Worm (Caenorhabditis elegans): Measurements from ENCODE around the gene C06H5.13.
"Not testable (repeated sequence)": the region's sequence is repeated elsewhere in the genome, so short reads cannot be mapped to it uniquely, and the experiment has no call there.

The C06H5.13 gene

DNA sequence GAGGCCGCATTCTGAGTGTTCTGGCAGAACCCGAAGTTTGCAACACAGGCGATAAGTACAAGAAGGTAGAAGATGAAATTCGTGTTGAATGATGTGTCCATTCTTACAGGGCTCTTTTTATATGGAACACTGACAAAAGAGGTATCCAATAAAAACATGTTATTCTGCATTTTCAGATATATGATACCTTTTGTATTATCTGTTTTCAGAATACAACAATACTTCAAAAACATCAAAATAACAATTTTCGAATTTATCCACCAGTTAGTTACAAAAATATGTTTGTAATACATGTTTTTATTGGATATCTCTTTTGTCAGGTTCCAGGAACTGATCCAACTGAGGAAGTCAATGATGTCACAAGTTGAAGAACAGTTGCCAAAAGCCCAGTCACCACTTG lies at the start of gene C06H5.13:
Gene C06H5.13, minus strand, starts transcription at position 101 of the 400 bp plus-strand sequence.
- not testable (repeated sequence) for TF ChIP-seq ceh-16, nhr-25, elt-2 (tag; optimal IDR thresholded peaks at IDR 0.05)

DNA sequence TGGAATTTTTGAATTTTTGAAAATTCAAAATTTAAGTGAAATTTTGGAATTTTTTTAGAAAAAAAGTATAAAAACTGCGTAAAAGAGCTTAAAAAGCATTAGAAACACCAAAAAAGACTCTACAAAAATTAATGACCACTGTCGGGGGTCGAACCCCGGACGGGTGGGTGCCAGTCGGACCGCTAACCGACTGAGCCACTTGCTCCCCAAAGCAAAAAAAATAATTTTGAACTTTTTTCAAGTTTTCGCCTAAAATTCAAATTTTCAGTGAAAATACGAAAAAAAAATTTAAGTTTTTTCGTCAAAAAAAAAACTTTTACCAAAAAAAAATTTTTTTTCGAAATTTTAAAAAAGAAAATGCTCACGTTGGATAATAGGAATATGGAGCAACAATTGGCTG lies 49.7 kb upstream of the C06H5.13 start:
- TF ChIP-seq fkh-10 (GFP tag; optimal IDR thresholded peaks at IDR 0.05) (no peak), mml-1 (tag; optimal IDR thresholded peaks at IDR 0.05) (no peak), ZK546.5 (tag; optimal IDR thresholded peaks at IDR 0.05) (no peak), sea-2 (GFP tag; optimal IDR thresholded peaks at IDR 0.05) (no peak), mdl-1 (tag; optimal IDR thresholded peaks at IDR 0.05) (no peak), nfya-1 (tag; optimal IDR thresholded peaks at IDR 0.05; ENCODE audit: insufficient read depth) (no peak), lin-39 (tag; optimal IDR thresholded peaks at IDR 0.05) (no peak), fkh-2 (tag; optimal IDR thresholded peaks at IDR 0.05) (no peak), tbx-2 (tag; optimal IDR thresholded peaks at IDR 0.05) (no peak), ceh-9 (tag; optimal IDR thresholded peaks at IDR 0.05) (no peak), daf-12 (tag; optimal IDR thresholded peaks at IDR 0.05) (no peak), nhr-67 (tag; optimal IDR thresholded peaks at IDR 0.05) (no peak), ztf-4 (tag; optimal IDR thresholded peaks at IDR 0.05) (no peak), ceh-16 (tag; optimal IDR thresholded peaks at IDR 0.05) (no peak)

- TF ChIP-seq skn-1 (tag; optimal IDR thresholded peaks at IDR 0.05) (no peak), ceh-28 (tag; optimal IDR thresholded peaks at IDR 0.05) (no peak), zag-1 (tag; optimal IDR thresholded peaks at IDR 0.05) (no peak), ZK546.5 (tag; optimal IDR thresholded peaks at IDR 0.05) (no peak), pha-4 (tag; optimal IDR thresholded peaks at IDR 0.05) (no peak), nfya-1 (tag; optimal IDR thresholded peaks at IDR 0.05; ENCODE audit: insufficient read depth) (no peak), egl-5 (tag; optimal IDR thresholded peaks at IDR 0.05) (no peak), sea-2 (GFP tag; optimal IDR thresholded peaks at IDR 0.05) (no peak), unc-62 (GFP tag; optimal IDR thresholded peaks at IDR 0.05) (no peak), elt-2 (tag; optimal IDR thresholded peaks at IDR 0.05) (no peak), fkh-10 (GFP tag; optimal IDR thresholded peaks at IDR 0.05) (no peak), nhr-23 (tag; optimal IDR thresholded peaks at IDR 0.05) (no peak)
These were observed 47.9 kb upstream of the C06H5.13 start for ce11 chrV:17945460-17945859.

- TF ChIP-seq nhr-76 (tag; optimal IDR thresholded peaks at IDR 0.05) (no peak), nhr-11 (tag; optimal IDR thresholded peaks at IDR 0.05) (no peak), egl-27 (tag; optimal IDR thresholded peaks at IDR 0.05) (no peak), lsy-12 (tag; optimal IDR thresholded peaks at IDR 0.05) (no peak), ceh-9 (tag; optimal IDR thresholded peaks at IDR 0.05) (no peak), mml-1 (tag; optimal IDR thresholded peaks at IDR 0.05) (no peak), aly-2 (tag; optimal IDR thresholded peaks at IDR 0.05) (no peak), mdl-1 (tag; optimal IDR thresholded peaks at IDR 0.05) (no peak), skn-1 (tag; optimal IDR thresholded peaks at IDR 0.05) (no peak), pqm-1 (tag; optimal IDR thresholded peaks at IDR 0.05) (no peak), nhr-77 (tag; optimal IDR thresholded peaks at IDR 0.05) (no peak)
These were observed 47.4 kb upstream of the C06H5.13 start for ce11 chrV:17944849-17945452.

ce11 chrV:17943877-17944472 lies 46.4 kb upstream of the C06H5.13 start:
- TF ChIP-seq nhr-12 (tag; optimal IDR thresholded peaks at IDR 0.05): no peak
- TF ChIP-seq lin-15B (tag; optimal IDR thresholded peaks at IDR 0.05): no peak
- TF ChIP-seq ZK546.5 (tag; optimal IDR thresholded peaks at IDR 0.05): no peak
- no peak for TF ChIP-seq nhr-77 (tag; optimal IDR thresholded peaks at IDR 0.05)
- no peak for TF ChIP-seq hmg-11 (tag; optimal IDR thresholded peaks at IDR 0.05)

All from whole organism, L3 larva.